Fruit fly (Drosophila melanogaster): ENCODE results near the gene Gprk2.

DNA sequence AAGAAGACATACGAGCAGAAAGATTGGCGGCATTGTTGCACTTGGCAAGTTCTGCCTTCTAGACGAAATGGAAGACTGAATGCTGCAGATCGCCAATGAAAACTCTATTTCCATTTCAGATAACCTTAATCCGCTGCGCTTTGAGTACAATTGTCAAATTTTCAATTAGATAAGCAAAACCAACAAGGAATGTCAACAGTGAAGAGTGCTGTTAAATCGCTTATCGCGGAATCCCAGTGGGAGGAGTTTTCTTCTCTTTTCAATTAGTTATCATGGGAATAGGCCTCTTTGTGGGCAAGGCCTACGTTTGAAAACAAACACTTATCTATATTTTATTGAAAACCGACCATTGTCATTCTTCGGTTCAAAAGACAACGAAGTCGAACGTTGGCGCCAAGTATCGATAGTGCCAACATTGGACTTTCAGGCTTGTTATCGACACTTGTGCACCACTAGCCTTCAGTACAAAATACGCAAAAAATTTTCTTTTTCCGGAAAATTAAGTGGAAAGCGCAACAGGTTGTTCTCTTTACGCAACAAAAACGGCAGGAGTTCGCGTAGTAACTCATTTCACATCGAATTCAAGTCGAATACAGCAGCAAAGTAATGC, 9.7 kb upstream of the Gprk2 start, which contains the start of the genes Ugt35D1 and Gcn2:
- TF ChIP-seq CG10669 (GFP tag; optimal IDR thresholded peaks at IDR 0.05), result no peak
- no peak for TF ChIP-seq Lpt (GFP tag; optimal IDR thresholded peaks at IDR 0.05)
- no peak for TF ChIP-seq CG1621 (tag; optimal IDR thresholded peaks at IDR 0.05)
- no peak for TF ChIP-seq salr (GFP tag; optimal IDR thresholded peaks at IDR 0.05)
- TF ChIP-seq CG31627 (GFP tag; optimal IDR thresholded peaks at IDR 0.05), result no peak
- TF ChIP-seq Ets96B (tag; optimal IDR thresholded peaks at IDR 0.05), result no peak
- TF ChIP-seq Sox15 (GFP tag; optimal IDR thresholded peaks at IDR 0.05), result no peak
- TF ChIP-seq Hr39 (GFP tag; optimal IDR thresholded peaks at IDR 0.05), result no peak

All from whole organism, prepupa.